Worm (Caenorhabditis elegans): Measurements from ENCODE around the gene nit-1.

ce11 chrIII:3928136-3928535 lies 6.1 kb downstream of the nit-1 start, which contains the start of gene F37A8.1:
- TF ChIP-seq mab-5 (tag; optimal IDR thresholded peaks at IDR 0.05) (no peak), elt-3 (tag; optimal IDR thresholded peaks at IDR 0.05) (no peak)
